Fruit fly (Drosophila melanogaster) whole organism, prepupa: ENCODE data around the gene CG15461.

ENCODE experiments used
- Blimp-1 ChIP-seq: fragments of 200-800 bp; sonication (Bioruptor generic); optimal IDR thresholded peaks from 3 replicates; lab custom pipeline; 2017; ENCODE audit warnings: missing biosample characterization, missing genetic modification characterization, mild to moderate bottlenecking, moderate library complexity, missing genetic modification reagents
- CG15336 ChIP-seq: fragments of 200-800 bp; sonication (Bioruptor generic); IDR thresholded peaks from 2 replicates; pipeline ENCODE4 v1.3.6; 2022; ENCODE audit warnings: missing biosample characterization, missing genetic modification characterization
- CG32006 ChIP-seq: fragments of 200-800 bp; sonication (Bioruptor generic); optimal IDR thresholded peaks from 3 replicates; lab custom pipeline; 2017; ENCODE audit warnings: missing biosample characterization, mild to moderate bottlenecking, missing genetic modification characterization
- CG6163 ChIP-seq: fragments of 200-800 bp; sonication (Bioruptor generic); IDR thresholded peaks from 3 replicates; pipeline ENCODE4 v1.3.6; 2022; ENCODE audit warnings: missing biosample characterization, missing genetic modification characterization
- CG6854 ChIP-seq: fragments of 200-800 bp; sonication (Bioruptor generic); optimal IDR thresholded peaks from 2 replicates; lab custom pipeline; 2017; ENCODE audit warnings: missing biosample characterization, mild to moderate bottlenecking, missing genetic modification characterization
- Eip75B ChIP-seq: fragments of 200-800 bp; sonication (Bioruptor generic); optimal IDR thresholded peaks from 3 replicates; lab custom pipeline; 2016; ENCODE audit warnings: missing biosample characterization, missing genetic modification characterization
- Sox102F ChIP-seq: fragments of 200-800 bp; sonication (Bioruptor generic); optimal IDR thresholded peaks from 2 replicates; lab custom pipeline; 2016; ENCODE audit warnings: missing biosample characterization, mild to moderate bottlenecking, missing genetic modification characterization
- achi ChIP-seq: fragments of 200-800 bp; sonication (Bioruptor generic); optimal IDR thresholded peaks from 3 replicates; lab custom pipeline; 2016; ENCODE audit warnings: missing biosample characterization, missing genetic modification characterization

DNA sequence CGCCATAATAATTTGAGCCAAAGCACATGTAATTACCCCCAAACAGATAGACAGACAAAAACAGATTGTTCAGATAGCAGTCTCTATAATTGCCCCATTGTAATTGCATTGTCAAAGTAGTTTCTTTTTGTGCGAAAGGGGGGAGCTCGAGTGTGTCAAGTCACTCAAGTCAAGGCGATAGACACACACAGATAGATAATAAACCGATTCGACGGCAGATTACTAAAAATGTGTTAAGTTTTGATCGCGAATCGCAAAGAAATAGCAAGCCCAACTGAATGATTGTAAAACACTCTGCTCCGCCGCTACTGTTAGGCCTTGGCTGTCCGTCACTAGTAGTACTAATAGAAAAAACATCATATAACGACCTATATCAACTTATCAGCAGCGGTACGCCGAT is 6.7 kb downstream of the CG15461 start:
- no peak for TF ChIP-seq Sox102F (GFP tag; lab: Kevin White, UChicago)
- no peak for TF ChIP-seq CG6854 (GFP tag; lab: Kevin White, UChicago)
- no peak for TF ChIP-seq CG6163 (GFP tag; lab: Robert Waterston, UW)
- no peak for TF ChIP-seq CG32006
- TF ChIP-seq achi (GFP tag; lab: Kevin White, UChicago) = no peak
- TF ChIP-seq Blimp-1 = no peak
- no peak for TF ChIP-seq Eip75B
- TF ChIP-seq CG15336 (GFP tag; lab: Robert Waterston, UW) = no peak
